Fruit fly (Drosophila melanogaster): Measurements from ENCODE around the gene XRCC1.

DNA sequence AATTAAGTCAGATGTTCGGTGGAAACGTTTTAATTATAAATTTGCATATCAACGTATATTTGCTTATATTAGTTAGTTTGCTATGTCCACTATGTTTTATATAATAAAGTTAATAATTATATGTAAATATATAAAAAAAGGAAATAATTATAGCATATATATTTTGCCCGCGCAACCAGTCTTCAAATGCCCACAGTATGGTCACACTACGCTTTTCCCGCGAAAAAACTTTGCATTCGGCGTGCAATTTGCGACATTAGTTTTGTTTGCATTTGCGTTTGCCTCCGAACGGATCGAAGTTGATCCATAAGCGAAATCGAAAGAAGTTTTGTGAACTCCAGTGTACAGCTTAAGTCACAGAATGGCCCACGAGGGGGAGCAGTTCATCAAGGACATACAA is 6.0 kb upstream of the XRCC1 start, which contains the start of gene Mcm3:
- no peak for TF ChIP-seq fd59A (GFP tag; optimal IDR thresholded peaks at IDR 0.05)
- no peak for TF ChIP-seq CG10631 (GFP tag; optimal IDR thresholded peaks at IDR 0.05)
